Fruit fly (Drosophila melanogaster): ENCODE results near the gene CG34334.

dm6 chrX:22832099-22832498 lies 40.5 kb upstream of the CG34334 start, which contains the start of gene CG42346:
- TF ChIP-seq CTCF (optimal IDR thresholded peaks at IDR 0.05) = no peak
- no peak for TF ChIP-seq CG8478 (optimal IDR thresholded peaks at IDR 0.05)

All from S2 (cell line).